Fruit fly (Drosophila melanogaster) whole organism, embryonic: ENCODE measurements around the gene InR.

Experiments
- Adf1 ChIP-seq: fragments of 200-800 bp; sonication (Bioruptor generic); IDR thresholded peaks from 2 replicates; pipeline ENCODE4 v1.3.6; 2022; ENCODE audit warnings: missing biosample characterization, missing genetic modification characterization
- CG10274 ChIP-seq: fragments of 200-800 bp; sonication (Bioruptor generic); optimal IDR thresholded peaks from 3 replicates; lab custom pipeline; 2017; ENCODE audit warnings: missing biosample characterization, mild to moderate bottlenecking, missing genetic modification characterization
- CG10462 ChIP-seq: fragments of 200-800 bp; sonication (Bioruptor generic); optimal IDR thresholded peaks from 2 replicates; lab custom pipeline; 2016; ENCODE audit warnings: missing biosample characterization, missing genetic modification characterization
- CG10654 ChIP-seq: fragments of 200-800 bp; sonication (Bioruptor generic); optimal IDR thresholded peaks from 2 replicates; lab custom pipeline; 2016; ENCODE audit warnings: missing biosample characterization, missing genetic modification characterization
- CG11093 ChIP-seq: fragments of 200-800 bp; sonication (Bioruptor generic); IDR thresholded peaks from 3 replicates; pipeline ENCODE4 v1.3.6; 2022; ENCODE audit warnings: missing biosample characterization, missing genetic modification characterization
- CG11695 ChIP-seq: fragments of 200-800 bp; sonication (Bioruptor generic); IDR thresholded peaks from 3 replicates; pipeline ENCODE4 v1.3.6; 2022; ENCODE audit warnings: missing biosample characterization, missing genetic modification characterization
- CG12071 ChIP-seq: fragments of 200-800 bp; sonication (Bioruptor generic); optimal IDR thresholded peaks from 3 replicates; lab custom pipeline; 2018; ENCODE audit warnings: missing biosample characterization, mild to moderate bottlenecking, missing genetic modification characterization
- CG12942 ChIP-seq: fragments of 200-800 bp; sonication (Bioruptor generic); optimal IDR thresholded peaks from 3 replicates; lab custom pipeline; 2016; ENCODE audit warnings: missing biosample characterization, missing genetic modification characterization
- CG13287 ChIP-seq: fragments of 200-800 bp; sonication (Bioruptor generic); IDR thresholded peaks from 2 replicates; pipeline ENCODE4 v1.3.6; 2022; ENCODE audit warnings: missing biosample characterization, missing genetic modification characterization; ENCODE audit not compliant: partially characterized antibody
- CG13624 ChIP-seq: fragments of 200-800 bp; sonication (Bioruptor generic); optimal IDR thresholded peaks from 2 replicates; lab custom pipeline; 2016; ENCODE audit warnings: missing biosample characterization, missing genetic modification characterization
- CG15514 ChIP-seq: fragments of 200-800 bp; sonication (Bioruptor generic); optimal IDR thresholded peaks from 3 replicates; lab custom pipeline; 2017; ENCODE audit warnings: missing biosample characterization, missing genetic modification characterization, mild to moderate bottlenecking, moderate library complexity, missing genetic modification reagents
- CG17802 ChIP-seq: fragments of 200-800 bp; sonication (Bioruptor generic); optimal IDR thresholded peaks from 2 replicates; lab custom pipeline; 2018; ENCODE audit warnings: missing biosample characterization, mild to moderate bottlenecking, missing genetic modification characterization, moderate library complexity
- CG18764 ChIP-seq: fragments of 200-800 bp; sonication (Bioruptor generic); optimal IDR thresholded peaks from 3 replicates; lab custom pipeline; 2016; ENCODE audit warnings: missing biosample characterization, missing genetic modification characterization
- CG2875 ChIP-seq: fragments of 200-800 bp; sonication (Bioruptor generic); optimal IDR thresholded peaks from 2 replicates; lab custom pipeline; 2017; ENCODE audit warnings: missing biosample characterization, mild to moderate bottlenecking, missing genetic modification characterization, missing genetic modification reagents
- CG32772 ChIP-seq: fragments of 200-800 bp; sonication (Bioruptor generic); IDR thresholded peaks from 2 replicates; pipeline ENCODE4 v1.3.6; 2022; ENCODE audit warnings: missing biosample characterization, missing genetic modification characterization
- CG5953 ChIP-seq: fragments of 200-800 bp; sonication (Bioruptor generic); IDR thresholded peaks from 2 replicates; pipeline ENCODE4 v1.3.6; 2022; ENCODE audit warnings: missing biosample characterization, missing genetic modification characterization
- CG8359 ChIP-seq: fragments of 200-800 bp; sonication (Bioruptor generic); optimal IDR thresholded peaks from 2 replicates; lab custom pipeline; 2017; ENCODE audit warnings: missing biosample characterization, mild to moderate bottlenecking, missing genetic modification characterization, borderline replicate concordance
- CG9932 ChIP-seq: fragments of 200-800 bp; sonication (Bioruptor generic); IDR thresholded peaks from 2 replicates; pipeline ENCODE4 v1.3.6; 2022; ENCODE audit warnings: missing biosample characterization, missing genetic modification characterization
- D19A ChIP-seq: fragments of 200-800 bp; optimal IDR thresholded peaks from 3 replicates; lab custom pipeline; 2019; ENCODE audit warnings: missing biosample characterization, mild to moderate bottlenecking, missing genetic modification characterization, moderate library complexity
- Dbx ChIP-seq: fragments of 200-800 bp; sonication (Bioruptor generic); IDR thresholded peaks from 3 replicates; pipeline ENCODE4 v1.3.6; 2022; ENCODE audit warnings: missing biosample characterization, missing genetic modification characterization
- Dek ChIP-seq: fragments of 200-800 bp; sonication (Bioruptor generic); optimal IDR thresholded peaks from 3 replicates; lab custom pipeline; 2019; ENCODE audit warnings: missing biosample characterization, mild to moderate bottlenecking, missing genetic modification characterization, moderate library complexity
- E2f2 ChIP-seq: fragments of 200-800 bp; sonication (Bioruptor generic); IDR thresholded peaks from 2 replicates; pipeline ENCODE4 v1.3.6; 2022; ENCODE audit warnings: missing biosample characterization, missing genetic modification characterization
- Elba2 ChIP-seq: fragments of 200-800 bp; sonication (Bioruptor generic); optimal IDR thresholded peaks from 3 replicates; lab custom pipeline; 2016; ENCODE audit warnings: missing biosample characterization, missing genetic modification characterization
- H2.0 ChIP-seq: fragments of 200-800 bp; sonication (Bioruptor generic); IDR thresholded peaks from 2 replicates; pipeline ENCODE4 v1.3.6; 2022; ENCODE audit warnings: missing biosample characterization, missing genetic modification characterization
- HLH4C ChIP-seq: fragments of 200-800 bp; sonication (Bioruptor generic); IDR thresholded peaks from 3 replicates; pipeline ENCODE4 v1.3.6; 2022; ENCODE audit warnings: missing biosample characterization, missing genetic modification characterization; ENCODE audit not compliant: partially characterized antibody
- Hr51 ChIP-seq, 2 experiments: fragments of 200-800 bp; sonication (Bioruptor generic); optimal IDR thresholded peaks; 2 replicates in 1 of 2; 3 replicates in 1 of 2; lab custom pipeline; 2016 to 2018; ENCODE audit warnings: missing biosample characterization in 2 of 2, missing genetic modification characterization in 2 of 2, mild to moderate bottlenecking in 1 of 2, moderate library complexity in 1 of 2
- Hr78 ChIP-seq, 2 experiments: fragments of 200-800 bp in 1 of 2; fragments of >200 bp in 1 of 2; sonication (Bioruptor generic) in 1 of 2; optimal IDR thresholded peaks; 2 replicates each; lab custom pipeline; 2017 to 2019; ENCODE audit warnings: missing biosample characterization in 2 of 2, missing genetic modification characterization in 2 of 2, mild to moderate bottlenecking in 1 of 2, moderate library complexity in 1 of 2
- Lhr ChIP-seq: fragments of 200-800 bp; sonication (Bioruptor generic); optimal IDR thresholded peaks from 3 replicates; lab custom pipeline; 2017; ENCODE audit warnings: mild to moderate bottlenecking, missing biosample characterization, missing genetic modification reagents, missing genetic modification characterization
- Lpt ChIP-seq: fragments of >200 bp; optimal IDR thresholded peaks from 2 replicates; lab custom pipeline; 2018; ENCODE audit warnings: missing biosample characterization, missing genetic modification characterization
- NFAT ChIP-seq: fragments of 200-800 bp; sonication (Bioruptor generic); IDR thresholded peaks from 2 replicates; pipeline ENCODE4 v1.3.6; 2022; ENCODE audit warnings: missing biosample characterization, missing genetic modification characterization
- abd-A ChIP-seq: fragments of 200-800 bp; sonication (Bioruptor generic); optimal IDR thresholded peaks from 3 replicates; lab custom pipeline; 2019; ENCODE audit warnings: missing biosample characterization, mild to moderate bottlenecking, missing genetic modification characterization, moderate library complexity
- ac ChIP-seq: fragments of 200-800 bp; sonication (Bioruptor generic); optimal IDR thresholded peaks from 3 replicates; lab custom pipeline; 2017; ENCODE audit warnings: missing biosample characterization, mild to moderate bottlenecking, missing genetic modification characterization
- chif ChIP-seq, 2 experiments: fragments of 200-800 bp; sonication (Bioruptor generic); optimal IDR thresholded peaks; 3 replicates each; lab custom pipeline; 2016; ENCODE audit warnings: missing biosample characterization in 2 of 2, missing genetic modification characterization in 2 of 2
- chm ChIP-seq: fragments of 200-800 bp; sonication (Bioruptor generic); IDR thresholded peaks from 2 replicates; pipeline ENCODE4 v1.3.6; 2022; ENCODE audit warnings: missing biosample characterization, missing genetic modification characterization
- dan ChIP-seq: fragments of 200-800 bp; sonication (Bioruptor generic); IDR thresholded peaks from 2 replicates; pipeline ENCODE4 v1.3.6; 2022; ENCODE audit warnings: missing biosample characterization, missing genetic modification characterization
- ewg ChIP-seq: fragments of 200-800 bp; sonication (Bioruptor generic); optimal IDR thresholded peaks from 3 replicates; lab custom pipeline; 2017; ENCODE audit warnings: mild to moderate bottlenecking, missing biosample characterization, missing genetic modification reagents, missing genetic modification characterization
- fd64A ChIP-seq: fragments of 200-800 bp; sonication (Bioruptor generic); optimal IDR thresholded peaks from 3 replicates; lab custom pipeline; 2018; ENCODE audit warnings: missing biosample characterization, mild to moderate bottlenecking, missing genetic modification characterization
- gce ChIP-seq: fragments of 200-800 bp; sonication (Bioruptor generic); IDR thresholded peaks from 3 replicates; pipeline ENCODE4 v1.3.6; 2022; ENCODE audit warnings: missing biosample characterization, missing genetic modification characterization
- grn ChIP-seq: fragments of 200-800 bp; sonication (Bioruptor generic); optimal IDR thresholded peaks from 3 replicates; lab custom pipeline; 2017; ENCODE audit warnings: missing biosample characterization, missing genetic modification characterization
- jigr1 ChIP-seq: fragments of 200-800 bp; sonication (Bioruptor generic); IDR thresholded peaks from 3 replicates; pipeline ENCODE4 v1.3.6; 2022; ENCODE audit warnings: missing biosample characterization, missing genetic modification characterization
- lbe ChIP-seq: fragments of 200-800 bp; sonication (Bioruptor generic); optimal IDR thresholded peaks from 2 replicates; lab custom pipeline; 2016; ENCODE audit warnings: missing biosample characterization, mild to moderate bottlenecking, missing genetic modification characterization
- lola ChIP-seq, 3 experiments: fragments of >200 bp in 2 of 3; fragments of 200-800 bp in 1 of 3; sonication (Bioruptor generic) in 1 of 3; optimal IDR thresholded peaks; 2 replicates each; lab custom pipeline; 2017 to 2019; ENCODE audit warnings: missing biosample characterization in 3 of 3, missing genetic modification characterization in 3 of 3, mild to moderate bottlenecking in 1 of 3, moderate library complexity in 1 of 3
- mirr ChIP-seq: fragments of 200-800 bp; sonication (Bioruptor generic); optimal IDR thresholded peaks from 3 replicates; lab custom pipeline; 2018; ENCODE audit warnings: missing biosample characterization, mild to moderate bottlenecking, missing genetic modification characterization
- pita ChIP-seq: fragments of 200-800 bp; sonication (Bioruptor generic); optimal IDR thresholded peaks from 2 replicates; lab custom pipeline; 2017; ENCODE audit warnings: missing biosample characterization, mild to moderate bottlenecking, missing genetic modification characterization
- pnt ChIP-seq: fragments of 200-800 bp; sonication (Bioruptor generic); optimal IDR thresholded peaks from 3 replicates; lab custom pipeline; 2016; ENCODE audit warnings: missing biosample characterization, missing genetic modification characterization
- ranshi ChIP-seq: fragments of 200-800 bp; sonication (Bioruptor generic); IDR thresholded peaks from 2 replicates; pipeline ENCODE4 v1.3.6; 2022; ENCODE audit warnings: missing biosample characterization, missing genetic modification characterization
- schlank ChIP-seq: fragments of 200-800 bp; sonication (Bioruptor generic); optimal IDR thresholded peaks from 2 replicates; lab custom pipeline; 2018; ENCODE audit warnings: missing biosample characterization, mild to moderate bottlenecking, missing genetic modification characterization
- tin ChIP-seq: fragments of 200-800 bp; sonication (Bioruptor generic); optimal IDR thresholded peaks from 3 replicates; lab custom pipeline; 2016; ENCODE audit warnings: missing biosample characterization, missing genetic modification characterization
- tna ChIP-seq: fragments of 200-800 bp; sonication (Bioruptor generic); IDR thresholded peaks from 2 replicates; pipeline ENCODE4 v1.3.6; 2022; ENCODE audit warnings: missing biosample characterization, missing genetic modification characterization; ENCODE audit not compliant: partially characterized antibody
- tup ChIP-seq: fragments of 200-800 bp; sonication (Bioruptor generic); optimal IDR thresholded peaks from 2 replicates; lab custom pipeline; 2016; ENCODE audit warnings: missing biosample characterization, mild to moderate bottlenecking, missing genetic modification characterization, moderate library complexity

Gene InR

DNA sequence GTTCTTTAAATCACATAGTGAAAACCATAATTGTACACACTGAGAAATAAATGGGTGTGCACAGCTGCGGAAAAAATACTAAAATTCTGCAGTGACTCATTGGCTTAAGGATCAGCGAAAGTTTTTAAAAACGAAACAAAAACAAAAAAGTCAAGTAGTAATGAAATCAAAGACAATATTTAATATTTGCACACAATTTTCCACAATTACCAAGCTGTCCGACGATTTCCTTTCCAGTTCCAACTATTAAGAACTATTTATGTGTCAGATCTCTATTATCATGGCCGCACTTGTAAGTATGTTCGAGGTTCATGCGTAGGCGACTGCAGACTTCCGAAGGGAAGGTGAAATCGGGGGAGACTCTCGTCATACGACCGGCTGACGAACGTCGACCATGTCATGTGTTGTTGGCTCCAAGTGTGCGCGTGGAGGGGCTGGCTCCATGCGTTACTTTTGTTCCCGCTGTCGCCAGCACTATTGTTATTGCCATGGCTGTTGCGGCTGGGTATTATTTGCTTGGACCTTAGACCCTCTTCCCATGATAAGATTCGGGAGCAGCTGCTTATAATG lies 4.2 kb downstream of the InR start (continued):
- no peak for TF ChIP-seq Lpt
- no peak for TF ChIP-seq pita
- no peak for TF ChIP-seq CG9932 (GFP tag; lab: Robert Waterston, UW)
- TF ChIP-seq mirr (GFP tag; lab: Kevin White, UChicago): no peak
- TF ChIP-seq E2f2 (GFP tag; lab: Robert Waterston, UW): no peak
- peak; percentile 58 for TF ChIP-seq D19A (tag; lab: Kevin White, UChicago)
- peak; percentile 13 for TF ChIP-seq CG12071 (GFP tag; lab: Kevin White, UChicago)
- no peak for TF ChIP-seq CG5953
- TF ChIP-seq CG18764 (GFP tag; lab: Kevin White, UChicago): peak; percentile 10
- peak; percentile 36 for TF ChIP-seq CG12942 (GFP tag; lab: Kevin White, UChicago)
- no peak for TF ChIP-seq HLH4C
- no peak for TF ChIP-seq abd-A (tag; lab: Kevin White, UChicago)
- TF ChIP-seq ranshi (GFP tag; lab: Robert Waterston, UW): no peak
- TF ChIP-seq CG11093 (GFP tag; lab: Robert Waterston, UW): no peak
- no peak for TF ChIP-seq NFAT (GFP tag; lab: Robert Waterston, UW)
- peak; percentile 65 for TF ChIP-seq CG13624 (GFP tag; lab: Kevin White, UChicago)
- no peak for TF ChIP-seq tin (GFP tag; lab: Kevin White, UChicago)
- no peak for TF ChIP-seq tup (GFP tag; lab: Kevin White, UChicago)
- no peak for TF ChIP-seq tna (GFP tag; lab: Robert Waterston, UW)
- no peak for TF ChIP-seq CG32772
- TF ChIP-seq ac (GFP tag; lab: Kevin White, UChicago): no peak
- peak; percentile 14 for TF ChIP-seq Dek
- no peak for TF ChIP-seq dan (GFP tag; lab: Robert Waterston, UW)
- no peak for TF ChIP-seq lbe (GFP tag; lab: Kevin White, UChicago)
- peak; percentile 53 for TF ChIP-seq CG10274 (GFP tag; lab: Kevin White, UChicago)
- peak; percentile 10 for TF ChIP-seq Lhr (GFP tag; lab: Kevin White, UChicago)
- peak in 1 of 2 experiments; percentile 43 for TF ChIP-seq Hr78 (GFP tag; optimal IDR thresholded peaks at IDR 0.05; lab: Kevin White, UChicago)
- no peak for TF ChIP-seq CG13287 (GFP tag; lab: Robert Waterston, UW)
- TF ChIP-seq grn (GFP tag; lab: Kevin White, UChicago): no peak
- no peak for TF ChIP-seq fd64A (GFP tag; lab: Kevin White, UChicago)
- TF ChIP-seq CG8359 (GFP tag; lab: Kevin White, UChicago): no peak
- no peak for TF ChIP-seq CG17802 (tag; lab: Kevin White, UChicago)
- peak; percentile 47 for TF ChIP-seq pnt
- TF ChIP-seq CG10462: peak; percentile 9
- no peak for TF ChIP-seq gce (GFP tag; lab: Robert Waterston, UW)
- peak; percentile 21 for TF ChIP-seq ewg
- peak; percentile 33 for TF ChIP-seq CG10654 (GFP tag; lab: Kevin White, UChicago)
- TF ChIP-seq jigr1 (GFP tag; lab: Robert Waterston, UW): no peak
- TF ChIP-seq lola (GFP tag; optimal IDR thresholded peaks at IDR 0.05; lab: Kevin White, UChicago): peak in 1 of 3 experiments; percentile 51
- peak; percentile 37 to 50 for TF ChIP-seq chif (GFP tag; optimal IDR thresholded peaks at IDR 0.05; lab: Kevin White, UChicago)
- TF ChIP-seq CG2875 (GFP tag; lab: Kevin White, UChicago): peak; percentile 46
- TF ChIP-seq Hr51 (GFP tag; optimal IDR thresholded peaks at IDR 0.05; lab: Kevin White, UChicago): peak; percentile 1 to 66
- TF ChIP-seq H2.0 (GFP tag; lab: Robert Waterston, UW): no peak
- no peak for TF ChIP-seq CG11695 (GFP tag; lab: Robert Waterston, UW)
- TF ChIP-seq Elba2: no peak
- no peak for TF ChIP-seq schlank (tag; lab: Kevin White, UChicago)
- no peak for TF ChIP-seq Dbx (GFP tag; lab: Robert Waterston, UW)
- no peak for TF ChIP-seq chm (GFP tag; lab: Robert Waterston, UW)
- TF ChIP-seq Adf1 (GFP tag; lab: Robert Waterston, UW): no peak
- peak; percentile 34 for TF ChIP-seq CG15514 (GFP tag; lab: Kevin White, UChicago)
